Worm (Caenorhabditis elegans) whole organism, mixed stage, embryonic: Measurements from ENCODE around the gene cnd-1.

Experiments
- M03D4.4 ChIP-seq: sonication (generic microtip); optimal IDR thresholded peaks from 2 replicates; lab custom pipeline; 2017; ENCODE audit warnings: mild to moderate bottlenecking, missing genetic modification characterization, missing compliant biosample characterization
- bed-3 ChIP-seq: fragments of 200-800 bp; sonication (Bioruptor generic); optimal IDR thresholded peaks from 3 replicates; lab custom pipeline; 2018; ENCODE audit warnings: mild to moderate bottlenecking, missing genetic modification characterization, moderate library complexity, missing compliant biosample characterization
- ceh-39 ChIP-seq: fragments of 150-350 bp; optimal IDR thresholded peaks from 2 replicates; lab custom pipeline; 2014; ENCODE audit warnings: missing biosample characterization, missing genetic modification characterization
- ceh-43 ChIP-seq: fragments of 200-800 bp; sonication (Bioruptor generic); optimal IDR thresholded peaks from 2 replicates; lab custom pipeline; 2018; ENCODE audit warnings: mild to moderate bottlenecking, missing genetic modification characterization, moderate library complexity, missing compliant biosample characterization
- ceh-83 ChIP-seq: fragments of 200-800 bp; sonication (Bioruptor generic); optimal IDR thresholded peaks from 2 replicates; lab custom pipeline; 2018; ENCODE audit warnings: mild to moderate bottlenecking, missing genetic modification characterization, missing compliant biosample characterization
- ces-1 ChIP-seq: fragments of 150-350 bp; optimal IDR thresholded peaks from 2 replicates; lab custom pipeline; 2014; ENCODE audit warnings: missing biosample characterization, missing genetic modification reagents, missing genetic modification characterization
- cnd-1 ChIP-seq: fragments of 200-800 bp; sonication (Bioruptor generic); optimal IDR thresholded peaks from 2 replicates; lab custom pipeline; 2018; ENCODE audit warnings: mild to moderate bottlenecking, missing genetic modification characterization, missing compliant biosample characterization
- drap-1 ChIP-seq: fragments of 200-800 bp; sonication (Bioruptor generic); optimal IDR thresholded peaks from 3 replicates; lab custom pipeline; 2018; ENCODE audit warnings: mild to moderate bottlenecking, missing genetic modification characterization, missing compliant biosample characterization
- elt-1 ChIP-seq: sonication (generic microtip); optimal IDR thresholded peaks from 2 replicates; lab custom pipeline; 2017; ENCODE audit warnings: missing genetic modification characterization, mild to moderate bottlenecking, missing compliant biosample characterization, antibody characterized with exemption, moderate library complexity, borderline replicate concordance; ENCODE audit not compliant: insufficient read depth
- elt-3 ChIP-seq: fragments of 150-350 bp; optimal IDR thresholded peaks from 2 replicates; lab custom pipeline; 2014; ENCODE audit warnings: missing biosample characterization, missing genetic modification characterization
- flh-1 ChIP-seq: fragments of 200-800 bp; sonication (Bioruptor generic); optimal IDR thresholded peaks from 2 replicates; lab custom pipeline; 2018; ENCODE audit warnings: mild to moderate bottlenecking, missing genetic modification characterization, moderate library complexity, missing compliant biosample characterization
- ham-2 ChIP-seq: fragments of 200-800 bp; sonication (Bioruptor generic); optimal IDR thresholded peaks from 2 replicates; lab custom pipeline; 2018; ENCODE audit warnings: mild to moderate bottlenecking, missing genetic modification characterization, missing compliant biosample characterization
- hlh-1 ChIP-seq: fragments of 150-350 bp; optimal IDR thresholded peaks from 2 replicates; lab custom pipeline; 2014; ENCODE audit warnings: missing biosample characterization, missing genetic modification reagents, missing genetic modification characterization
- lin-13 ChIP-seq: fragments of 150-350 bp; optimal IDR thresholded peaks from 2 replicates; lab custom pipeline; 2014; ENCODE audit warnings: missing biosample characterization, missing genetic modification characterization
- lin-32 ChIP-seq: fragments of 200-800 bp; sonication (Bioruptor generic); optimal IDR thresholded peaks from 2 replicates; lab custom pipeline; 2018; ENCODE audit warnings: mild to moderate bottlenecking, missing genetic modification characterization, missing compliant biosample characterization
- lsy-2 ChIP-seq: fragments of 150-350 bp; optimal IDR thresholded peaks from 2 replicates; lab custom pipeline; 2014; ENCODE audit warnings: missing biosample characterization, missing genetic modification characterization
- mab-5 ChIP-seq: fragments of 150-350 bp; optimal IDR thresholded peaks from 2 replicates; lab custom pipeline; 2014; ENCODE audit warnings: missing biosample characterization, missing genetic modification characterization
- mep-1 ChIP-seq: fragments of 150-350 bp; optimal IDR thresholded peaks from 2 replicates; lab custom pipeline; 2017; ENCODE audit warnings: missing biosample characterization, missing genetic modification reagents, missing genetic modification characterization, inconsistent platforms
- mls-2 ChIP-seq: sonication (generic microtip); optimal IDR thresholded peaks from 2 replicates; lab custom pipeline; 2016; ENCODE audit warnings: mild to moderate bottlenecking, missing genetic modification characterization, moderate library complexity, missing compliant biosample characterization
- nhr-12 ChIP-seq: fragments of 150-350 bp; optimal IDR thresholded peaks from 2 replicates; lab custom pipeline; 2014; ENCODE audit warnings: missing biosample characterization, missing genetic modification characterization
- nhr-2 ChIP-seq: fragments of 150-350 bp; optimal IDR thresholded peaks from 2 replicates; lab custom pipeline; 2014; ENCODE audit warnings: missing biosample characterization, missing genetic modification characterization
- nhr-237 ChIP-seq: fragments of 150-350 bp; optimal IDR thresholded peaks from 2 replicates; lab custom pipeline; 2014; ENCODE audit warnings: missing biosample characterization, missing genetic modification characterization
- nhr-28 ChIP-seq: fragments of 150-350 bp; optimal IDR thresholded peaks from 2 replicates; lab custom pipeline; 2014; ENCODE audit warnings: missing biosample characterization, missing genetic modification characterization
- pha-4 ChIP-seq: fragments of 150-350 bp; optimal IDR thresholded peaks from 2 replicates; lab custom pipeline; 2018; ENCODE audit warnings: missing biosample characterization, missing genetic modification reagents, missing genetic modification characterization
- sem-2 ChIP-seq: fragments of 200-800 bp; sonication (Bioruptor generic); optimal IDR thresholded peaks from 2 replicates; lab custom pipeline; 2018; ENCODE audit warnings: mild to moderate bottlenecking, missing genetic modification characterization, missing compliant biosample characterization
- snpc-4 ChIP-seq: fragments of 150-350 bp; optimal IDR thresholded peaks from 2 replicates; lab custom pipeline; 2014; ENCODE audit warnings: missing biosample characterization, missing genetic modification characterization
- sptf-1 ChIP-seq: sonication (generic microtip); optimal IDR thresholded peaks from 2 replicates; lab custom pipeline; 2017; ENCODE audit warnings: mild to moderate bottlenecking, missing genetic modification characterization, moderate library complexity, missing compliant biosample characterization
- tbx-8 ChIP-seq: fragments of 200-800 bp; sonication (Bioruptor generic); optimal IDR thresholded peaks from 2 replicates; lab custom pipeline; 2018; ENCODE audit warnings: mild to moderate bottlenecking, missing genetic modification characterization, moderate library complexity, missing compliant biosample characterization
- unc-120 ChIP-seq: sonication (generic microtip); optimal IDR thresholded peaks from 2 replicates; lab custom pipeline; 2017; ENCODE audit warnings: missing genetic modification characterization, missing compliant biosample characterization; ENCODE audit not compliant: poor library complexity, severe bottlenecking
- unc-39 ChIP-seq: fragments of 150-350 bp; optimal IDR thresholded peaks from 2 replicates; lab custom pipeline; 2014; ENCODE audit warnings: missing biosample characterization, missing genetic modification characterization
- unc-62 ChIP-seq: fragments of 150-350 bp; optimal IDR thresholded peaks from 2 replicates; lab custom pipeline; 2014; ENCODE audit warnings: missing biosample characterization, missing genetic modification reagents, missing genetic modification characterization
- ztf-11 ChIP-seq: fragments of 150-350 bp; optimal IDR thresholded peaks from 2 replicates; lab custom pipeline; 2014; ENCODE audit warnings: missing biosample characterization, missing genetic modification characterization

Gene cnd-1

DNA sequence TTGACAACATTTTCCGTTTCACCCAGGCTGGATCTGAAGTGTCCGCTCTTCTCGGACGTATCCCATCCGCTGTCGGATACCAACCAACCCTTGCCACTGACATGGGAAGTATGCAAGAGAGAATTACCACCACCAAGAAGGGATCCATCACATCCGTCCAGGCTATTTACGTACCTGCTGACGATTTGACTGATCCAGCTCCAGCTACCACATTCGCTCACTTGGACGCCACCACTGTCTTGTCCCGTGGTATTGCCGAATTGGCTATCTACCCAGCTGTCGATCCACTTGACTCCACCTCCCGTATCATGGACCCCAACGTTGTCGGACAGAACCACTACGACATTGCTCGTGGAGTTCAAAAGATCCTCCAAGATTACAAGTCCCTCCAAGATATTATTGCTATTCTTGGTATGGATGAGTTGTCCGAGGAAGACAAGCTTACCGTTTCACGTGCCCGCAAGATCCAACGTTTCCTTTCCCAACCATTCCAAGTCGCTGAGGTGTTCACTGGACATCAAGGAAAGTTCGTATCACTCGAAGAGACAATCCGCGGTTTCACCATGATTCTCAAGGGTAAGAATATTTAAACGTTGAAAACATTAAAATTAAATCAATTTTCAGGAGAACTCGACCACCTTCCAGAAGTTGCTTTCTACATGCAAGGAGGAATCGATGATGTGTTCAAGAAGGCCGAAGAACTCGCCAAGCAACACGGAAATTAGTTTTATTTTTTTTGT, 14.8 kb downstream of the cnd-1 start:
- TF ChIP-seq M03D4.4, result no peak
- no peak for TF ChIP-seq nhr-2 (tag; lab: Kevin White, UChicago)
- no peak for TF ChIP-seq ham-2 (GFP tag; lab: Kevin White, UChicago)
- no peak for TF ChIP-seq snpc-4 (tag; lab: Kevin White, UChicago)
- no peak for TF ChIP-seq hlh-1 (tag; lab: Kevin White, UChicago)
- no peak for TF ChIP-seq lsy-2 (tag; lab: Kevin White, UChicago)
- no peak for TF ChIP-seq lin-32
- TF ChIP-seq elt-3 (tag; lab: Kevin White, UChicago), result no peak

DNA sequence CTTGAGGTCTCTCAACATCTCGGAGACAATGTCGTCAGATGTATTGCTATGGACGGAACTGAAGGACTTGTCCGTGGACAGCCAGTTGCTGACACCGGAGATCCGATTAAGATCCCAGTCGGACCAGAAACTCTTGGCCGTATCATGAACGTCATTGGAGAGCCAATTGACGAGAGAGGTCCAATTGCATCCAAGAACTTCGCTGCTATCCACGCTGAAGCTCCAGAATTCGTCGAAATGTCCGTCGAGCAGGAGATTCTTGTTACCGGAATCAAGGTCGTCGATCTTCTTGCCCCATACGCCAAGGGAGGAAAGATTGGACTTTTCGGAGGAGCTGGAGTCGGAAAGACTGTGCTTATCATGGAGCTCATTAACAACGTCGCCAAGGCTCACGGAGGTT, 15.6 kb downstream of the cnd-1 start:
- TF ChIP-seq nhr-12 (tag; lab: Kevin White, UChicago), result no peak
- no peak for TF ChIP-seq drap-1 (GFP tag; lab: Kevin White, UChicago)
- no peak for TF ChIP-seq cnd-1
- TF ChIP-seq pha-4 (tag; lab: Kevin White, UChicago), result no peak
- no peak for TF ChIP-seq lin-32
- TF ChIP-seq elt-1 (tag; lab: Kevin White, UChicago), result no peak
- TF ChIP-seq flh-1 (GFP tag; lab: Kevin White, UChicago), result no peak
- TF ChIP-seq ceh-83 (GFP tag; lab: Kevin White, UChicago), result no peak

DNA sequence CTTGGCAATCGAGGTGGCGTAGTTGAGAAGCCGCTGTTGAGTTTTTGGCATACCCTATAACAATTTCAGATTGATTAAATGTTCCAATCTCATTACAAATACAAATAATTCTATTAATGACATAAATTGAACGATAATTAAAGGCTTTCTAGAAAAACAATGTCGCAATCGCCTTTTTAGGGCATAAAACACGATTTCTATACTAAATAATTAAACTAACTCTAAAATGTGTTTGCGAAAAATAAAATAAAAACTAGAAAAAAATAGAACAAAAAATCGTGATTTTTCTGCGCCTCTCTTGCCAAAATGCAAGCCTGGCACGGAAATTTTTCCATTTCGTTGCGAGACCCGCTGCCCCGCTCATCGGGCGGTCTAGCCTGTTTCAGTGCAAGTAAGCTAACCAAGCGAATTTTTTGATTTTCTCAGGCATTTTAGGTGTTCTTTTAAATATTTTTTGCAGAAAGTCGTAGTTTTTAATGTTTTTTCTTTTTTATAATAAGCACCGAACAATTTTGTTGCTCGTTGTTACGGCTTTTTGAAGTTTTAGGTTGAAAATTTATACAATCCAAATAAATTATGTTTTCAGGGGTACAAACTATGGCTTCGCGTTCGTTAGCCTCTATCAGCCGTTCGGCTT, 16.5 kb downstream of the cnd-1 start, which contains the start of the genes C34E10.12, C34E10.10 and atp-2:
Gene C34E10.12, minus strand, starts transcription at position 51 of the 637 bp plus-strand sequence.
Gene C34E10.10, minus strand, starts transcription at position 54 of the 637 bp plus-strand sequence.
Gene atp-2, plus strand, starts transcription at position 587 of the 637 bp plus-strand sequence.
- TF ChIP-seq sptf-1 (peak; percentile 66), drap-1 (GFP tag; lab: Kevin White, UChicago) (peak; percentile 18), ham-2 (GFP tag; lab: Kevin White, UChicago) (peak; percentile 90), bed-3 (GFP tag; lab: Kevin White, UChicago) (no peak), mls-2 (tag; lab: Kevin White, UChicago) (no peak), elt-1 (tag; lab: Kevin White, UChicago) (no peak), ces-1 (peak; percentile 61), lsy-2 (tag; lab: Kevin White, UChicago) (peak; percentile 84), nhr-237 (tag; lab: Kevin White, UChicago) (peak; percentile 80), cnd-1 (no peak), ztf-11 (tag; lab: Kevin White, UChicago) (no peak), nhr-2 (tag; lab: Kevin White, UChicago) (no peak), ceh-39 (tag; lab: Kevin White, UChicago) (peak; percentile 50), hlh-1 (tag; lab: Kevin White, UChicago) (peak; percentile 48), ceh-83 (GFP tag; lab: Kevin White, UChicago) (no peak), unc-62 (GFP tag; lab: Kevin White, UChicago) (peak; percentile 22), unc-120 (tag; lab: Kevin White, UChicago) (peak; percentile 80), lin-13 (tag; lab: Kevin White, UChicago) (peak; percentile 59), tbx-8 (GFP tag; lab: Kevin White, UChicago) (peak; percentile 4), mep-1 (tag; lab: Kevin White, UChicago) (peak; percentile 92), pha-4 (tag; lab: Kevin White, UChicago) (peak; percentile 61), ceh-43 (GFP tag; lab: Kevin White, UChicago) (no peak)

DNA sequence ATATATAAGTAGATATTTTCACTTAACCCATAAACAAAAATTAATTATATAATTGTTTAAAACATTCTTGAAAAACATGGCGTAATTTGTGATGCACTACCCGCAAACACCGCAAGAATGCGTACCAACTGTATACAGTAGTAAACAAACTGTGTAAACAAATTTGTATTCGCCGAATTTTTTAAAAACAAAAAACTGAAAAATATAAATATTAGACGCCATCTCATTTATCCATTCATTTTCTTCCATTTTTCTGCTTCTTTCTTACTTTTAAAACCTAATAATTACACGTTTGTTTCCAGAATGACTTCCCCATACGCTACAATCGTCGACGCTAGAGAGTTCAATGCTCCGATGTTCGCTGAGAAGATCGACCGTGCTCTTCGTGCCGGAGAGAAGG, 19.1 kb downstream of the cnd-1 start, which contains the start of gene nex-1:
Gene nex-1, plus strand, starts transcription at position 301 of the 400 bp plus-strand sequence.
- TF ChIP-seq drap-1 (GFP tag; lab: Kevin White, UChicago) (no peak), unc-39 (no peak), elt-3 (tag; lab: Kevin White, UChicago) (no peak), lin-13 (tag; lab: Kevin White, UChicago) (no peak), tbx-8 (GFP tag; lab: Kevin White, UChicago) (no peak), ham-2 (GFP tag; lab: Kevin White, UChicago) (no peak), ztf-11 (tag; lab: Kevin White, UChicago) (no peak), nhr-28 (tag; lab: Kevin White, UChicago) (no peak), mab-5 (no peak), pha-4 (tag; lab: Kevin White, UChicago) (no peak), sem-2 (GFP tag; lab: Kevin White, UChicago) (no peak), ces-1 (no peak), ceh-39 (tag; lab: Kevin White, UChicago) (no peak), unc-62 (GFP tag; lab: Kevin White, UChicago) (no peak), flh-1 (GFP tag; lab: Kevin White, UChicago) (no peak), lin-32 (no peak)
